Fruit fly (Drosophila melanogaster) whole organism, adult: ENCODE measurements around the gene mtrm.

Experiments
- CG11617 ChIP-seq: fragments of 200-800 bp; sonication (Bioruptor generic); optimal IDR thresholded peaks from 2 replicates; lab custom pipeline; 2017; ENCODE audit warnings: mild to moderate bottlenecking, missing biosample characterization, missing genetic modification reagents, missing genetic modification characterization
- CG12768 ChIP-seq: fragments of 200-800 bp; sonication (Bioruptor generic); optimal IDR thresholded peaks from 2 replicates; lab custom pipeline; 2017; ENCODE audit warnings: missing biosample characterization, missing genetic modification characterization, mild to moderate bottlenecking, moderate library complexity, missing genetic modification reagents
- CG14711 ChIP-seq: fragments of 200-800 bp; sonication (Bioruptor generic); optimal IDR thresholded peaks from 2 replicates; lab custom pipeline; 2018; ENCODE audit warnings: missing biosample characterization, mild to moderate bottlenecking, missing genetic modification characterization, moderate library complexity
- CG1620 ChIP-seq: fragments of 200-800 bp; sonication (Bioruptor generic); optimal IDR thresholded peaks from 2 replicates; lab custom pipeline; 2016; ENCODE audit warnings: missing biosample characterization, missing genetic modification characterization
- CG33017 ChIP-seq: fragments of 200-800 bp; sonication (Bioruptor generic); optimal IDR thresholded peaks from 2 replicates; lab custom pipeline; 2018; ENCODE audit warnings: missing biosample characterization, mild to moderate bottlenecking, missing genetic modification characterization, moderate library complexity
- CG5204 ChIP-seq: fragments of 200-800 bp; sonication (Bioruptor generic); optimal IDR thresholded peaks from 2 replicates; lab custom pipeline; 2016; ENCODE audit warnings: missing biosample characterization, missing genetic modification characterization
- CG7045 ChIP-seq: fragments of 200-800 bp; sonication (Bioruptor generic); optimal IDR thresholded peaks from 2 replicates; lab custom pipeline; 2017; ENCODE audit warnings: missing biosample characterization, mild to moderate bottlenecking, missing genetic modification characterization
- CG7101 ChIP-seq: fragments of 200-800 bp; sonication (Bioruptor generic); optimal IDR thresholded peaks from 2 replicates; lab custom pipeline; 2018; ENCODE audit warnings: missing biosample characterization, mild to moderate bottlenecking, missing genetic modification characterization, moderate library complexity
- Clk ChIP-seq: fragments of 200-800 bp; sonication (Bioruptor generic); optimal IDR thresholded peaks from 2 replicates; lab custom pipeline; 2017; ENCODE audit warnings: missing biosample characterization, missing genetic modification characterization
- Crg-1 ChIP-seq: fragments of 200-800 bp; sonication (Bioruptor generic); optimal IDR thresholded peaks from 2 replicates; lab custom pipeline; 2016; ENCODE audit warnings: missing biosample characterization, missing genetic modification characterization
- Hr96 ChIP-seq: fragments of 200-800 bp; sonication (Bioruptor generic); optimal IDR thresholded peaks from 2 replicates; lab custom pipeline; 2016; ENCODE audit warnings: missing biosample characterization, missing genetic modification characterization
- Mnt ChIP-seq: fragments of 200-800 bp; sonication (Bioruptor generic); optimal IDR thresholded peaks from 2 replicates; lab custom pipeline; 2016; ENCODE audit warnings: missing biosample characterization, mild to moderate bottlenecking, missing genetic modification characterization
- bab1 ChIP-seq: fragments of 200-800 bp; sonication (Bioruptor generic); optimal IDR thresholded peaks from 3 replicates; lab custom pipeline; 2019; ENCODE audit warnings: missing biosample characterization, mild to moderate bottlenecking, missing genetic modification characterization, moderate library complexity
- cic ChIP-seq: fragments of 200-800 bp; sonication (Bioruptor generic); optimal IDR thresholded peaks from 2 replicates; lab custom pipeline; 2017; ENCODE audit warnings: missing biosample characterization, mild to moderate bottlenecking, missing genetic modification characterization, moderate library complexity
- cnc ChIP-seq, 2 experiments: fragments of >200 bp; optimal IDR thresholded peaks; 2 replicates each; lab custom pipeline; 2017
- kay ChIP-seq: fragments of 200-800 bp; sonication (Bioruptor generic); peaks from one replicate; lab custom pipeline; 2016; ENCODE audit warnings: missing biosample characterization, missing genetic modification characterization, borderline replicate concordance
- ovo ChIP-seq: fragments of 200-800 bp; sonication (Bioruptor generic); optimal IDR thresholded peaks from 2 replicates; lab custom pipeline; 2016; ENCODE audit warnings: missing biosample characterization, missing genetic modification characterization
- pad ChIP-seq: fragments of 200-800 bp; sonication (Bioruptor generic); optimal IDR thresholded peaks from 3 replicates; lab custom pipeline; 2017; ENCODE audit warnings: missing biosample characterization, missing genetic modification characterization, mild to moderate bottlenecking, moderate library complexity, missing genetic modification reagents
- tj ChIP-seq: fragments of 200-800 bp; sonication (Bioruptor generic); optimal IDR thresholded peaks from 3 replicates; lab custom pipeline; 2017; ENCODE audit warnings: missing biosample characterization, mild to moderate bottlenecking, missing genetic modification characterization, moderate library complexity
- toe ChIP-seq: fragments of 200-800 bp; sonication (Bioruptor generic); optimal IDR thresholded peaks from 2 replicates; lab custom pipeline; 2016; ENCODE audit warnings: missing biosample characterization, missing genetic modification characterization

The mtrm gene

dm6 chr3L:8374107-8374506, 38.7 kb upstream of the mtrm start:
- no peak for TF ChIP-seq CG5204 (GFP tag; lab: Kevin White, UChicago)
- TF ChIP-seq cnc (optimal IDR thresholded peaks at IDR 0.05; lab: Kevin White, UChicago) = no peak
- no peak for TF ChIP-seq CG33017
- no peak for TF ChIP-seq Mnt (GFP tag; lab: Kevin White, UChicago)
- no peak for TF ChIP-seq CG12768
- TF ChIP-seq toe (GFP tag; lab: Kevin White, UChicago) = no peak
- TF ChIP-seq CG1620 = no peak
- TF ChIP-seq kay (GFP tag; lab: Kevin White, UChicago) = no peak
- TF ChIP-seq Hr96 (GFP tag; lab: Kevin White, UChicago) = no peak
- TF ChIP-seq pad (GFP tag; lab: Kevin White, UChicago) = no peak
- no peak for TF ChIP-seq cic (GFP tag; lab: Kevin White, UChicago)
- no peak for TF ChIP-seq ovo (GFP tag; lab: Kevin White, UChicago)
- TF ChIP-seq CG14711 (tag; lab: Kevin White, UChicago) = no peak
- TF ChIP-seq tj = no peak
- TF ChIP-seq CG7045 (GFP tag; lab: Kevin White, UChicago) = no peak
- no peak for TF ChIP-seq CG11617 (GFP tag; lab: Kevin White, UChicago)
- no peak for TF ChIP-seq Clk (GFP tag; lab: Kevin White, UChicago)
- TF ChIP-seq Crg-1 (GFP tag; lab: Kevin White, UChicago) = no peak
- TF ChIP-seq bab1 = no peak
- no peak for TF ChIP-seq CG7101 (tag; lab: Kevin White, UChicago)

dm6 chr3L:8379161-8379560, 33.7 kb upstream of the mtrm start:
- TF ChIP-seq CG1620 (no peak), cnc (optimal IDR thresholded peaks at IDR 0.05; lab: Kevin White, UChicago) (no peak), CG11617 (GFP tag; lab: Kevin White, UChicago) (no peak), CG7045 (GFP tag; lab: Kevin White, UChicago) (no peak), pad (GFP tag; lab: Kevin White, UChicago) (no peak), Hr96 (GFP tag; lab: Kevin White, UChicago) (no peak), CG7101 (tag; lab: Kevin White, UChicago) (no peak), CG5204 (GFP tag; lab: Kevin White, UChicago) (no peak), cic (GFP tag; lab: Kevin White, UChicago) (no peak), Clk (GFP tag; lab: Kevin White, UChicago) (no peak), tj (no peak), Mnt (GFP tag; lab: Kevin White, UChicago) (no peak), ovo (GFP tag; lab: Kevin White, UChicago) (no peak), CG12768 (no peak), CG33017 (no peak), Crg-1 (GFP tag; lab: Kevin White, UChicago) (no peak), CG14711 (tag; lab: Kevin White, UChicago) (no peak), toe (GFP tag; lab: Kevin White, UChicago) (no peak)

dm6 chr3L:8383968-8384367, 28.8 kb upstream of the mtrm start:
- no peak for TF ChIP-seq CG12768
- no peak for TF ChIP-seq toe (GFP tag; lab: Kevin White, UChicago)
- no peak for TF ChIP-seq bab1
- TF ChIP-seq CG7101 (tag; lab: Kevin White, UChicago) = no peak
- no peak for TF ChIP-seq cnc (optimal IDR thresholded peaks at IDR 0.05; lab: Kevin White, UChicago)
- no peak for TF ChIP-seq Crg-1 (GFP tag; lab: Kevin White, UChicago)
- no peak for TF ChIP-seq tj
- no peak for TF ChIP-seq CG33017
- no peak for TF ChIP-seq kay (GFP tag; lab: Kevin White, UChicago)
- no peak for TF ChIP-seq cic (GFP tag; lab: Kevin White, UChicago)
- TF ChIP-seq Mnt (GFP tag; lab: Kevin White, UChicago) = no peak
- TF ChIP-seq CG1620 = no peak

dm6 chr3L:8385055-8385454, 27.8 kb upstream of the mtrm start:
- TF ChIP-seq CG14711 (tag; lab: Kevin White, UChicago) = no peak
- no peak for TF ChIP-seq Mnt (GFP tag; lab: Kevin White, UChicago)
- no peak for TF ChIP-seq bab1
- TF ChIP-seq kay (GFP tag; lab: Kevin White, UChicago) = no peak
- no peak for TF ChIP-seq Hr96 (GFP tag; lab: Kevin White, UChicago)
- no peak for TF ChIP-seq toe (GFP tag; lab: Kevin White, UChicago)
- TF ChIP-seq ovo (GFP tag; lab: Kevin White, UChicago) = no peak
- no peak for TF ChIP-seq CG5204 (GFP tag; lab: Kevin White, UChicago)
- no peak for TF ChIP-seq tj

dm6 chr3L:8391240-8391639, 21.6 kb upstream of the mtrm start, which contains the start of gene Jon66Ci:
Gene Jon66Ci (plus strand): TSS chr3L:8391540.
- no peak for TF ChIP-seq Crg-1 (GFP tag; lab: Kevin White, UChicago)
- TF ChIP-seq CG14711 (tag; lab: Kevin White, UChicago) = no peak
- no peak for TF ChIP-seq CG7101 (tag; lab: Kevin White, UChicago)
- no peak for TF ChIP-seq toe (GFP tag; lab: Kevin White, UChicago)
- no peak for TF ChIP-seq ovo (GFP tag; lab: Kevin White, UChicago)
- no peak for TF ChIP-seq CG12768
- TF ChIP-seq CG33017 = no peak
- TF ChIP-seq cic (GFP tag; lab: Kevin White, UChicago) = no peak
- no peak for TF ChIP-seq bab1

dm6 chr3L:8393549-8393948, 19.3 kb upstream of the mtrm start, which contains the start of gene Jon66Cii:
Gene Jon66Cii (minus strand): TSS chr3L:8393649.
- no peak for TF ChIP-seq CG14711 (tag; lab: Kevin White, UChicago)
- TF ChIP-seq tj = no peak
- TF ChIP-seq CG11617 (GFP tag; lab: Kevin White, UChicago) = no peak
- TF ChIP-seq toe (GFP tag; lab: Kevin White, UChicago) = no peak
- no peak for TF ChIP-seq CG12768
- no peak for TF ChIP-seq CG1620
- no peak for TF ChIP-seq Mnt (GFP tag; lab: Kevin White, UChicago)
- no peak for TF ChIP-seq cic (GFP tag; lab: Kevin White, UChicago)
- TF ChIP-seq Crg-1 (GFP tag; lab: Kevin White, UChicago) = no peak
- TF ChIP-seq cnc (optimal IDR thresholded peaks at IDR 0.05; lab: Kevin White, UChicago) = no peak
- TF ChIP-seq kay (GFP tag; lab: Kevin White, UChicago) = no peak
